Worm (Caenorhabditis elegans): ENCODE data around the gene F29B9.11.

The F29B9.11 gene

DNA sequence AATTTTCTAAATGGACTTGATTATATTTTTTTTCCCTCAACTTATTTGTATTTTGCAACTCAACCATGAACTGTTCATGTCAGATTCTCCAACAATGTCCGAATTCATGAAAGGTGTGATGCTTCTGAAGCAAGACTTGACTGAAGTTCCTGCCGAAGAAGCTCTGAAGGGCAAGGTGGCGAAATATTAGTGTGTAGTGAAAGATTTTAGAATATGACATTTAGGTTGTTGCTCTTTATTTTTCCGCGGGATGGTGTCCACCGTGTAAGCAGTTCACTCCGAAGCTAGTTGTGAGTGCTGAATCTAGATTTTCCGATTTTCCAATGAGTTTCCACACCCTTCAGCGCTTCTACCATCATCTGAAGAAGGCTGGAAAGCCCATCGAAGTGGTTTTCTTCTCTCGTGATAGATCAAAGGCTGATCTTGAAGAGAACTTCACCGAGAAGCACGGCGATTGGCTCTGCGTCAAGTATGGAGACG is 7.6 kb downstream of the F29B9.11 start, which contains the start of gene F29B9.5:
TSS of gene F29B9.5 (plus strand) at position 51 of the 480 bp plus-strand sequence.
- TF ChIP-seq pag-3 (tag; optimal IDR thresholded peaks at IDR 0.05; ENCODE audit: borderline replicate concordance) (no peak), che-1 (tag; optimal IDR thresholded peaks at IDR 0.05) (no peak), unc-86 (tag; optimal IDR thresholded peaks at IDR 0.05) (no peak), C08G9.2 (tag; optimal IDR thresholded peaks at IDR 0.05) (no peak), ceh-14 (tag; optimal IDR thresholded peaks at IDR 0.05) (no peak), K02D7.2 (tag; optimal IDR thresholded peaks at IDR 0.05) (no peak), ahr-1 (tag; optimal IDR thresholded peaks at IDR 0.05) (no peak), K09A11.1 (tag; optimal IDR thresholded peaks at IDR 0.05; ENCODE audit: insufficient read depth) (no peak), pax-1 (tag; optimal IDR thresholded peaks at IDR 0.05) (no peak), fkh-10 (GFP tag; optimal IDR thresholded peaks at IDR 0.05) (no peak), pat-9 (tag; optimal IDR thresholded peaks at IDR 0.05) (no peak), elt-4 (tag; optimal IDR thresholded peaks at IDR 0.05) (no peak), ttx-3 (tag; optimal IDR thresholded peaks at IDR 0.05) (no peak), unc-42 (tag; optimal IDR thresholded peaks at IDR 0.05) (no peak), T23F11.4 (GFP tag; optimal IDR thresholded peaks at IDR 0.05) (no peak), pqm-1 (tag; optimal IDR thresholded peaks at IDR 0.05) (no peak), pros-1 (tag; optimal IDR thresholded peaks at IDR 0.05) (no peak), ceh-45 (GFP tag; IDR thresholded peaks at IDR 0.05) (no peak), elt-2 (tag; optimal IDR thresholded peaks at IDR 0.05) (no peak)

DNA sequence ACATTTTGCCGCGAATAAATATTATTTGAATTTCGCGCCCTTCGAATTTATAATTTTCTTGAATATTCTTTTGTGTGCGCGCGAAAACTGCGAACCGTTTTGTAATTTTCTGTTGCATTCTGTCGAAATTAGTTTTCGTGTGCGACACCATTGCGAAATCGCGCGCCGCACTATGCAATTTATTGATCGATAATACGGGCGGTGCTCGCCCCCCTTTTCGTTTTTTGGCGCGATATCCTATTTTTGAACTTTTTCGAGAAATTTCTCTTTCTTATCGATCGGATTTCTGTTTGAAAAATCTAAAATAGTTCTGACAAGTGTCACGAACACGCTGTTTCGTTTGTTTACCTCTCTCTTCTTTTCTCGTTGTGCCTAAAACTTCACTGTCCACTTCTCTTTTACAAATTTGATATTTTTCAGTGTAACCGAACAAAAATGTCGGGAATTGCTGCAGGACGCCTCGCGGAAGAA is 9.3 kb downstream of the F29B9.11 start, which contains the start of gene ubc-9:
TSS of gene ubc-9 (plus strand) at position 421 of the 471 bp plus-strand sequence.
- no peak for TF ChIP-seq pros-1 (tag; optimal IDR thresholded peaks at IDR 0.05)
- TF ChIP-seq ceh-31 (tag; optimal IDR thresholded peaks at IDR 0.05), result peak; percentile 60
- peak; percentile 64 for TF ChIP-seq elt-2 (tag; optimal IDR thresholded peaks at IDR 0.05)
- peak; percentile 36 for TF ChIP-seq madf-2 (tag; optimal IDR thresholded peaks at IDR 0.05)
- no peak for TF ChIP-seq ceh-24 (tag; optimal IDR thresholded peaks at IDR 0.05)
- TF ChIP-seq ref-2 (tag; optimal IDR thresholded peaks at IDR 0.05), result peak; percentile 45
- TF ChIP-seq ceh-14 (tag; optimal IDR thresholded peaks at IDR 0.05), result peak; percentile 35
- TF ChIP-seq C08G9.2 (tag; optimal IDR thresholded peaks at IDR 0.05), result peak; percentile 27
- peak; percentile 36 for TF ChIP-seq unc-42 (tag; optimal IDR thresholded peaks at IDR 0.05)
- TF ChIP-seq nfya-1 (tag; optimal IDR thresholded peaks at IDR 0.05), result peak; percentile 42
- TF ChIP-seq ttx-3 (tag; optimal IDR thresholded peaks at IDR 0.05), result peak; percentile 15
- TF ChIP-seq ceh-48 (tag; optimal IDR thresholded peaks at IDR 0.05), result peak; percentile 96
- peak; percentile 22 for TF ChIP-seq ceh-34 (tag; optimal IDR thresholded peaks at IDR 0.05)
- no peak for TF ChIP-seq sdc-2 (tag; optimal IDR thresholded peaks at IDR 0.05)
- TF ChIP-seq eyg-1 (tag; optimal IDR thresholded peaks at IDR 0.05), result no peak
- peak; percentile 32 for TF ChIP-seq tbx-2 (tag; optimal IDR thresholded peaks at IDR 0.05)
- TF ChIP-seq ceh-18 (tag; optimal IDR thresholded peaks at IDR 0.05), result peak; percentile 30

DNA sequence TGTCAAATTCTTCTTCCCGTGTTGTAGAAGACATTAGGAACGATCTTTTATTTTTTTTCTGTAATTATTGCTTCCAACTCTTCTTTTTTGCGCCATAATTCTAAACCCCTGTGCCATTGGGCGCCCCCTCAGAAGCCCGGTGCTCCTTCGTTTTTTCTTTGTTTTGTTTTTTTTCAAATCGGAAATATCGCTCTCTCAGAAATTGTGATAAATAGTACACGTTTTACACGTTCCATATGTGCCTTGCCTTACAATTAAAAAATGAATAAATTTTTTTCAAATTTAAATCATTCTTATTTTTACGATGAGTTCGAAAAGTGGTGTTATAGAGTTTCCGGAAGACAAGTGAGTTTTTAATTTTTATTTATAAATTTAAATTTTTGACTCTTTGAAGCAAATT is 10.5 kb downstream of the F29B9.11 start, which contains the start of gene F29B9.7:
TSS of gene F29B9.7 (plus strand) at position 301 of the 400 bp plus-strand sequence.
- TF ChIP-seq ceh-2 (tag; optimal IDR thresholded peaks at IDR 0.05) (no peak), ceh-34 (tag; optimal IDR thresholded peaks at IDR 0.05) (no peak), ceh-22 (tag; optimal IDR thresholded peaks at IDR 0.05) (no peak), eyg-1 (tag; optimal IDR thresholded peaks at IDR 0.05) (no peak), dve-1 (tag; optimal IDR thresholded peaks at IDR 0.05) (no peak), pha-4 (tag; optimal IDR thresholded peaks at IDR 0.05) (no peak)

ce11 chrIV:4647385-4647784 is 12.6 kb downstream of the F29B9.11 start, which contains the start of gene F29B9.8:
Gene F29B9.8 (plus strand): TSS chrIV:4647685.
- TF ChIP-seq elt-4 (tag; optimal IDR thresholded peaks at IDR 0.05) (no peak), ceh-9 (tag; optimal IDR thresholded peaks at IDR 0.05) (no peak), sox-4 (tag; optimal IDR thresholded peaks at IDR 0.05) (no peak), tbx-7 (tag; optimal IDR thresholded peaks at IDR 0.05) (no peak), nhr-11 (tag; optimal IDR thresholded peaks at IDR 0.05) (no peak), hlh-6 (tag; optimal IDR thresholded peaks at IDR 0.05) (no peak), ama-1 (optimal IDR thresholded peaks at IDR 0.05) (no peak), syd-9 (tag; optimal IDR thresholded peaks at IDR 0.05) (no peak), K02D7.2 (tag; optimal IDR thresholded peaks at IDR 0.05) (no peak), C38D4.7 (GFP tag; optimal IDR thresholded peaks at IDR 0.05) (no peak), ceh-34 (tag; optimal IDR thresholded peaks at IDR 0.05) (no peak), T23F11.4 (GFP tag; optimal IDR thresholded peaks at IDR 0.05) (no peak), hlh-13 (GFP tag; optimal IDR thresholded peaks at IDR 0.05) (no peak), hlh-15 (tag; optimal IDR thresholded peaks at IDR 0.05) (no peak)
